Worm (Caenorhabditis elegans): Measurements from ENCODE around the gene abcf-3.
A peak's percentile ranks its signal among the peaks of the same experiment; 100 is the strongest.

The abcf-3 gene

DNA sequence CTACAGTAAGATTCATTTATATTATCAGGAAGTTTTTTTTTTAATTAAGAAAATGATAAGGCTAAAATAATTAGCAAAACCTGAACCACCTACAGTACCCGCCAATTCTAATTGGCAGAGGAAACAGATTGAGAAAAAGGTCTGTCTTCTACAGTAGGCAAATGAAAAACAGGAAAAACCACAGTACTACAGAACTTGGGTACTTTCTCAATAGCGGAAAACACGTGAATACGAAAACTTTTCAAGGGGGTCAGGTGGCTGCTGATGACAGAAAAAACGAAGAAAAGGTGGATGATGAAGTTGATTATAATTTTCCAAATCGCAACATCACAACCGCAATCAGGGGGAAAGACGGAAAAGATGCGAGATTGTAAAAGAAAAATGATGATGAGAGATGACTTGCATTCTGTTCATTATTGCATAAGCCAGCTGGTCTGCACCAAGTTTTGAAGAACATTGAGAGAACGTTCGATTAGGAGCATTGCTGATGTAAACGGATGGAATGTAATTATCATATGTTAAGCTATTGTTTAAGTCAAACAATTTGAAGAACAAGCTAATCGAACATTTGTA is 28.7 kb upstream of the abcf-3 start (continued):
- TF ChIP-seq hpl-2 (GFP tag; optimal IDR thresholded peaks at IDR 0.05) (no peak), grh-1 (GFP tag; IDR thresholded peaks at IDR 0.05) (no peak), sptf-1 (tag; optimal IDR thresholded peaks at IDR 0.05) (no peak), efl-1 (optimal IDR thresholded peaks at IDR 0.05) (no peak), efl-1 (GFP tag; optimal IDR thresholded peaks at IDR 0.05 in 1 of 2) (no peak), aha-1 (tag; optimal IDR thresholded peaks at IDR 0.05) (no peak), nhr-85 (tag) (peak; percentile 76), zag-1 (tag; optimal IDR thresholded peaks at IDR 0.05) (no peak), ceh-88 (GFP tag; IDR thresholded peaks at IDR 0.05) (no peak), C16A3.4 (tag; optimal IDR thresholded peaks at IDR 0.05) (peak; percentile 6), egl-27 (tag; optimal IDR thresholded peaks at IDR 0.05) (no peak), ztf-4 (tag; optimal IDR thresholded peaks at IDR 0.05) (no peak), rnt-1 (tag; optimal IDR thresholded peaks at IDR 0.05) (peak; percentile 75), tbx-2 (tag; optimal IDR thresholded peaks at IDR 0.05) (no peak), ces-1 (GFP tag; optimal IDR thresholded peaks at IDR 0.05) (no peak), nhr-20 (tag; optimal IDR thresholded peaks at IDR 0.05) (peak; percentile 1), lsy-2 (tag; optimal IDR thresholded peaks at IDR 0.05) (peak in 1 of 2 experiments; percentile 65), irx-1 (tag; optimal IDR thresholded peaks at IDR 0.05) (no peak)

DNA sequence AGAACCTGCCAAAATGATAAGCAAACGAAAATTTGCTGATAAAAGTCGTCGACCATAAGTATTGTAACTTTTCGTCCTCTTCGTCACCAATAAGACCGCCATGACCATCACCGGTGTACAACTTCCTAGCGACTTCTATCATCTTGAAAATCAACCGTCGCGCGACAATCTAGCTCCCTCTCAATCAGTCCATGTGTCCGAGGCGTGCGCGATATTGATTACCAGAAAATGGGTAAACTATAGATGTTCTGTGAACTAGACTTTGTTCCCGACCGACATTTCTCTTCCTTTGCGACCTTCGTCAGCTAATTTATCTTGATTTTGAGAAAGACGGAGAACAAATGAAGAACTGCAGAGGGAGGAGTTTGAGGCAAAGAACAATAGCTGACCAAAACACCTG is 27.9 kb upstream of the abcf-3 start:
- TF ChIP-seq dpl-1 (GFP tag; optimal IDR thresholded peaks at IDR 0.05) (peak in 1 of 3 experiments; percentile 12), nhr-19 (GFP tag; conservative IDR thresholded peaks at IDR 0.05) (peak; percentile 67), lin-35 (GFP tag; optimal IDR thresholded peaks at IDR 0.05) (peak in 1 of 2 experiments; percentile 45), C16A3.4 (tag; optimal IDR thresholded peaks at IDR 0.05) (peak; percentile 33), lin-14 (GFP tag; optimal IDR thresholded peaks at IDR 0.05) (peak; percentile 46), pqm-1 (tag; optimal IDR thresholded peaks at IDR 0.05) (no peak), nhr-85 (tag) (peak; percentile 88), elt-3 (tag; optimal IDR thresholded peaks at IDR 0.05) (peak in 5 of 6 experiments; percentile 40 to 90 (median 79)), unc-130 (tag; optimal IDR thresholded peaks at IDR 0.05) (peak; percentile 38), rnt-1 (tag; optimal IDR thresholded peaks at IDR 0.05) (peak; percentile 5), mep-1 (tag; optimal IDR thresholded peaks at IDR 0.05) (peak; percentile 45), mdl-1 (tag; optimal IDR thresholded peaks at IDR 0.05) (peak in 1 of 2 experiments; percentile 55), lsy-2 (tag; optimal IDR thresholded peaks at IDR 0.05) (peak in 1 of 2 experiments; percentile 4), ztf-11 (tag; optimal IDR thresholded peaks at IDR 0.05) (no peak), egl-27 (tag; optimal IDR thresholded peaks at IDR 0.05) (no peak), nhr-90 (tag; optimal IDR thresholded peaks at IDR 0.05; ENCODE audit: poor library complexity) (peak; percentile 65), nhr-71 (tag; optimal IDR thresholded peaks at IDR 0.05) (peak; percentile 55), snu-23 (GFP tag; optimal IDR thresholded peaks at IDR 0.05) (peak; percentile 37), mab-9 (GFP tag; IDR thresholded peaks at IDR 0.05) (no peak), blmp-1 (tag; optimal IDR thresholded peaks at IDR 0.05) (peak; percentile 73), tbx-2 (tag; optimal IDR thresholded peaks at IDR 0.05) (peak; percentile 50), efl-1 (optimal IDR thresholded peaks at IDR 0.05) (no peak), efl-1 (GFP tag; optimal IDR thresholded peaks at IDR 0.05 in 1 of 2) (peak in 1 of 2 experiments; percentile 72), nhr-47 (tag; optimal IDR thresholded peaks at IDR 0.05) (peak; percentile 16), nhr-20 (tag; optimal IDR thresholded peaks at IDR 0.05) (peak; percentile 74), hlh-4 (tag; optimal IDR thresholded peaks at IDR 0.05) (no peak)

DNA sequence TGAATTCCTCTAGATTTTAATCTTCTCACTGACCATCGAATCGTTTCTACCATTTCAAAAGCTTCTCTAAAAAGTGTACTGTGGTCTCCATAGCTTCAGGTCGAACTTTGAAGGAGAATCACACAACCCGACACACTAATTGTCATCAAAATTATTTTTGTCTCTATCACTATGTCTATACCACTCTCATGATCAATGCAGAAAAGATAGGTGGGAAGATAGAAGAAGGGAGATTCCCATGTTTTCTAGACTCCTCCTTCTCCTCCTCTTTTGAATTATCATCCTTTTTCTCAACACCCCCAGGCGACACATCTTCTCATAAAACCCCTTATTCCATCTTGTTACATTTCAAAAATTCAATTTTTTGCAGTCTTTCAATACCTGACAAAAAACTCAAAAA is 27.3 kb upstream of the abcf-3 start, which contains the start of gene Y42G9A.3:
Y42G9A.3 (plus strand) TSS at position 363 of the 400 bp plus-strand sequence.
- TF ChIP-seq nhr-20 (tag; optimal IDR thresholded peaks at IDR 0.05) (peak; percentile 7), unc-62 (GFP tag; optimal IDR thresholded peaks at IDR 0.05) (no peak), elt-3 (tag; optimal IDR thresholded peaks at IDR 0.05) (peak in 1 of 6 experiments; percentile 55), lin-35 (GFP tag; optimal IDR thresholded peaks at IDR 0.05) (peak in 1 of 2 experiments; percentile 47), isw-1 (GFP tag; IDR thresholded peaks at IDR 0.05) (no peak), nhr-90 (tag; optimal IDR thresholded peaks at IDR 0.05; ENCODE audit: poor library complexity) (no peak), ceh-90 (tag; optimal IDR thresholded peaks at IDR 0.05) (no peak), efl-1 (optimal IDR thresholded peaks at IDR 0.05) (no peak), efl-1 (GFP tag; optimal IDR thresholded peaks at IDR 0.05 in 1 of 2) (peak in 1 of 2 experiments; percentile 51), skn-1 (tag; optimal IDR thresholded peaks at IDR 0.05) (peak; percentile 82), rnt-1 (tag; optimal IDR thresholded peaks at IDR 0.05) (no peak), lin-14 (GFP tag; optimal IDR thresholded peaks at IDR 0.05) (peak; percentile 21)
